Fruit fly (Drosophila melanogaster) whole organism, embryonic: ENCODE measurements around the gene Sec3.

Source experiments
- CG11696 ChIP-seq: fragments of 200-800 bp; sonication (Bioruptor generic); IDR thresholded peaks from 2 replicates; pipeline ENCODE4 v1.3.6; 2022; ENCODE audit warnings: missing biosample characterization, missing genetic modification characterization
- CG5953 ChIP-seq: fragments of 200-800 bp; sonication (Bioruptor generic); IDR thresholded peaks from 2 replicates; pipeline ENCODE4 v1.3.6; 2022; ENCODE audit warnings: missing biosample characterization, missing genetic modification characterization
- ase ChIP-seq: fragments of 200-800 bp; sonication (Bioruptor generic); IDR thresholded peaks from 3 replicates; pipeline ENCODE4 v1.3.6; 2022; ENCODE audit warnings: missing biosample characterization, missing genetic modification characterization

DNA sequence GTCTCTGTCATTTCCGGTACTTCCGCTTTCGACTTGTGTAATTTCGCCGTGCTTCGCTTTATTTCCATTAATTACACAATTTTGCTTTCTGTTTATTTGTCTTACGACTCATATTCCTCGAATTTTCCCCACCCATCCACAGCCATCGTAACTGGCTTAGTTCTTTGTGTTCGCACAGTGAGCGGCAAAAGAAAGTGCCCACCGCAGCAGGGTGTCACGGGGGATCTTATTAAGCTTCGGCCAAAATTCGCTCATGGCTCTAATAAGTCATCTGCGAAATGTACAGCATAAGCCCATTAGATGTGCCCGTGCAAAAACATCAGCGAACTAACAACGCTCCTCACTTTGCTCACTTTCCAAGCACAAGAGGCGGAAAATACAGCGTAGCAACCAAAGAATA lies 22.6 kb downstream of the Sec3 start:
- no peak for TF ChIP-seq CG11696 (GFP tag; lab: Robert Waterston, UW)
- no peak for TF ChIP-seq CG5953
- no peak for TF ChIP-seq ase
